Fruit fly (Drosophila melanogaster) whole organism, embryonic: ENCODE data around the gene CAH3.
A peak's percentile ranks its signal among the peaks of the same experiment; 100 is the strongest.

Experiments used
- CG10209 ChIP-seq: fragments of 200-800 bp; sonication (Bioruptor generic); optimal IDR thresholded peaks from 3 replicates; lab custom pipeline; 2017; ENCODE audit warnings: missing biosample characterization, mild to moderate bottlenecking, missing genetic modification characterization, missing genetic modification reagents
- CG10654 ChIP-seq: fragments of 200-800 bp; sonication (Bioruptor generic); optimal IDR thresholded peaks from 2 replicates; lab custom pipeline; 2016; ENCODE audit warnings: missing biosample characterization, missing genetic modification characterization
- CG11093 ChIP-seq: fragments of 200-800 bp; sonication (Bioruptor generic); IDR thresholded peaks from 3 replicates; pipeline ENCODE4 v1.3.6; 2022; ENCODE audit warnings: missing biosample characterization, missing genetic modification characterization
- CG12104 ChIP-seq: fragments of 200-800 bp; sonication (Bioruptor generic); optimal IDR thresholded peaks from 3 replicates; lab custom pipeline; 2016; ENCODE audit warnings: missing biosample characterization, missing genetic modification characterization
- CG12391 ChIP-seq: fragments of 200-800 bp; sonication (Bioruptor generic); optimal IDR thresholded peaks from 3 replicates; lab custom pipeline; 2018; ENCODE audit warnings: missing biosample characterization, mild to moderate bottlenecking, missing genetic modification characterization, moderate library complexity
- CG14014 ChIP-seq: fragments of 200-800 bp; sonication (Bioruptor generic); IDR thresholded peaks from 2 replicates; pipeline ENCODE4 v1.3.6; 2022; ENCODE audit warnings: missing biosample characterization, missing genetic modification characterization
- CG14050 ChIP-seq: fragments of 200-800 bp; sonication (Bioruptor generic); IDR thresholded peaks from 3 replicates; pipeline ENCODE4 v1.3.6; 2022; ENCODE audit warnings: missing biosample characterization, missing genetic modification characterization
- CG14441 ChIP-seq: fragments of 200-800 bp; sonication (Bioruptor generic); IDR thresholded peaks from 2 replicates; pipeline ENCODE4 v1.3.6; 2022; ENCODE audit warnings: missing biosample characterization, missing genetic modification characterization
- CG15011 ChIP-seq: fragments of 200-800 bp; sonication (Bioruptor generic); optimal IDR thresholded peaks from 3 replicates; lab custom pipeline; 2018; ENCODE audit warnings: missing biosample characterization, mild to moderate bottlenecking, missing genetic modification characterization
- CG17328 ChIP-seq: fragments of 200-800 bp; sonication (Bioruptor generic); IDR thresholded peaks from 2 replicates; pipeline ENCODE4 v1.3.6; 2022; ENCODE audit warnings: missing biosample characterization, missing genetic modification characterization
- CG17385 ChIP-seq: fragments of 200-800 bp; sonication (Bioruptor generic); optimal IDR thresholded peaks from 3 replicates; lab custom pipeline; 2018; ENCODE audit warnings: missing biosample characterization, mild to moderate bottlenecking, missing genetic modification characterization
- CG32767 ChIP-seq: fragments of 200-800 bp; sonication (Bioruptor generic); IDR thresholded peaks from 2 replicates; pipeline ENCODE4 v1.3.6; 2022; ENCODE audit warnings: missing biosample characterization, missing genetic modification characterization
- CG3838 ChIP-seq: fragments of 200-800 bp; sonication (Bioruptor generic); optimal IDR thresholded peaks from 3 replicates; lab custom pipeline; 2016; ENCODE audit warnings: missing biosample characterization, missing genetic modification characterization
- CG4282 ChIP-seq: fragments of 200-800 bp; sonication (Bioruptor generic); optimal IDR thresholded peaks from 2 replicates; lab custom pipeline; 2016; ENCODE audit warnings: missing biosample characterization, missing genetic modification characterization
- CG6689 ChIP-seq: fragments of 200-800 bp; sonication (Bioruptor generic); IDR thresholded peaks from 2 replicates; pipeline ENCODE4 v1.3.6; 2022; ENCODE audit warnings: missing biosample characterization, missing genetic modification characterization
- CG6854 ChIP-seq: fragments of 200-800 bp; sonication (Bioruptor generic); optimal IDR thresholded peaks from 3 replicates; lab custom pipeline; 2017; ENCODE audit warnings: missing biosample characterization, mild to moderate bottlenecking, missing genetic modification characterization
- CG8290 ChIP-seq, 3 experiments: fragments of 200-800 bp; sonication (Bioruptor generic); optimal IDR thresholded peaks; 2 replicates each; lab custom pipeline; 2016 to 2019; ENCODE audit warnings: missing biosample characterization in 3 of 3, missing genetic modification characterization in 3 of 3, mild to moderate bottlenecking in 2 of 3, moderate library complexity in 1 of 3
- CG8388 ChIP-seq: fragments of 200-800 bp; sonication (Bioruptor generic); optimal IDR thresholded peaks from 2 replicates; lab custom pipeline; 2019; ENCODE audit warnings: missing biosample characterization, mild to moderate bottlenecking, missing genetic modification characterization, moderate library complexity
- Chrac-16 ChIP-seq: fragments of 200-800 bp; sonication (Bioruptor generic); optimal IDR thresholded peaks from 3 replicates; lab custom pipeline; 2016; ENCODE audit warnings: missing biosample characterization, missing genetic modification characterization
- D19A ChIP-seq: fragments of 200-800 bp; optimal IDR thresholded peaks from 3 replicates; lab custom pipeline; 2019; ENCODE audit warnings: missing biosample characterization, mild to moderate bottlenecking, missing genetic modification characterization, moderate library complexity
- D19B ChIP-seq: fragments of 200-800 bp; sonication (Bioruptor generic); optimal IDR thresholded peaks from 2 replicates; lab custom pipeline; 2017; ENCODE audit warnings: missing biosample characterization, mild to moderate bottlenecking, missing genetic modification characterization
- Dek ChIP-seq: fragments of 200-800 bp; sonication (Bioruptor generic); optimal IDR thresholded peaks from 3 replicates; lab custom pipeline; 2019; ENCODE audit warnings: missing biosample characterization, mild to moderate bottlenecking, missing genetic modification characterization, moderate library complexity
- Dp ChIP-seq: fragments of 200-800 bp; sonication (Bioruptor generic); optimal IDR thresholded peaks from 2 replicates; lab custom pipeline; 2018; ENCODE audit warnings: missing biosample characterization, mild to moderate bottlenecking, missing genetic modification characterization, moderate library complexity
- Drgx ChIP-seq: fragments of 200-800 bp; sonication (Bioruptor generic); IDR thresholded peaks from 2 replicates; pipeline ENCODE4 v1.3.6; 2022; ENCODE audit warnings: missing biosample characterization, missing genetic modification characterization
- Hand ChIP-seq: fragments of 200-800 bp; sonication (Bioruptor generic); optimal IDR thresholded peaks from 2 replicates; lab custom pipeline; 2017; ENCODE audit warnings: mild to moderate bottlenecking, missing biosample characterization, missing genetic modification reagents, missing genetic modification characterization
- NC2β ChIP-seq: fragments of 200-800 bp; sonication (Bioruptor generic); optimal IDR thresholded peaks from 2 replicates; lab custom pipeline; 2016; ENCODE audit warnings: missing biosample characterization, missing genetic modification characterization
- NK7.1 ChIP-seq: fragments of 200-800 bp; sonication (Bioruptor generic); optimal IDR thresholded peaks from 3 replicates; lab custom pipeline; 2016; ENCODE audit warnings: missing biosample characterization, missing genetic modification characterization
- NfI ChIP-seq: fragments of 200-800 bp; sonication (Bioruptor generic); optimal IDR thresholded peaks from 3 replicates; lab custom pipeline; 2018; ENCODE audit warnings: missing biosample characterization, mild to moderate bottlenecking, missing genetic modification characterization, moderate library complexity
- Sin3A ChIP-seq: fragments of >200 bp; optimal IDR thresholded peaks from 2 replicates; lab custom pipeline; 2018
- ara ChIP-seq: fragments of 200-800 bp; sonication (Bioruptor generic); IDR thresholded peaks from 2 replicates; pipeline ENCODE4 v1.3.6; 2022; ENCODE audit warnings: missing biosample characterization, missing genetic modification characterization
- ase ChIP-seq: fragments of 200-800 bp; sonication (Bioruptor generic); IDR thresholded peaks from 3 replicates; pipeline ENCODE4 v1.3.6; 2022; ENCODE audit warnings: missing biosample characterization, missing genetic modification characterization
- btn ChIP-seq: fragments of 200-800 bp; sonication (Bioruptor generic); optimal IDR thresholded peaks from 2 replicates; lab custom pipeline; 2016; ENCODE audit warnings: missing biosample characterization, missing genetic modification characterization
- caup ChIP-seq: fragments of 200-800 bp; sonication (Bioruptor generic); optimal IDR thresholded peaks from 3 replicates; lab custom pipeline; 2017; ENCODE audit warnings: missing biosample characterization, mild to moderate bottlenecking, missing genetic modification characterization, moderate library complexity; ENCODE audit not compliant: severe bottlenecking
- cg ChIP-seq: fragments of 200-800 bp; sonication (Bioruptor generic); optimal IDR thresholded peaks from 3 replicates; lab custom pipeline; 2019; ENCODE audit warnings: missing biosample characterization, mild to moderate bottlenecking, missing genetic modification characterization, moderate library complexity
- chif ChIP-seq, 2 experiments: fragments of 200-800 bp; sonication (Bioruptor generic); optimal IDR thresholded peaks; 3 replicates each; lab custom pipeline; 2016; ENCODE audit warnings: missing biosample characterization in 2 of 2, missing genetic modification characterization in 2 of 2
- cwo ChIP-seq: fragments of 200-800 bp; sonication (Bioruptor generic); optimal IDR thresholded peaks from 3 replicates; lab custom pipeline; 2017; ENCODE audit warnings: missing biosample characterization, missing genetic modification characterization, mild to moderate bottlenecking, moderate library complexity, missing genetic modification reagents
- danr ChIP-seq: fragments of 200-800 bp; sonication (Bioruptor generic); IDR thresholded peaks from 2 replicates; pipeline ENCODE4 v1.3.6; 2022; ENCODE audit warnings: missing biosample characterization, missing genetic modification characterization
- dati ChIP-seq: fragments of 200-800 bp; sonication (Bioruptor generic); IDR thresholded peaks from 2 replicates; pipeline ENCODE4 v1.3.6; 2022; ENCODE audit warnings: missing biosample characterization, missing genetic modification characterization
- en ChIP-seq: fragments of 200-800 bp; sonication (Bioruptor generic); optimal IDR thresholded peaks from 2 replicates; lab custom pipeline; 2016; ENCODE audit warnings: missing biosample characterization, missing genetic modification characterization
- grn ChIP-seq: fragments of 200-800 bp; sonication (Bioruptor generic); optimal IDR thresholded peaks from 3 replicates; lab custom pipeline; 2017; ENCODE audit warnings: missing biosample characterization, missing genetic modification characterization
- inv ChIP-seq: fragments of 200-800 bp; sonication (Bioruptor generic); IDR thresholded peaks from 2 replicates; pipeline ENCODE4 v1.3.6; 2022; ENCODE audit warnings: missing biosample characterization, missing genetic modification characterization; ENCODE audit not compliant: partially characterized antibody
- klu ChIP-seq: fragments of 200-800 bp; sonication (Bioruptor generic); IDR thresholded peaks from 2 replicates; pipeline ENCODE4 v1.3.6; 2022; ENCODE audit warnings: missing biosample characterization, missing genetic modification characterization
- luna ChIP-seq: fragments of 200-800 bp; sonication (Bioruptor generic); optimal IDR thresholded peaks from 2 replicates; lab custom pipeline; 2016; ENCODE audit warnings: missing biosample characterization, missing genetic modification characterization
- ro ChIP-seq: fragments of 200-800 bp; sonication (Bioruptor generic); IDR thresholded peaks from 2 replicates; pipeline ENCODE4 v1.3.6; 2022; ENCODE audit warnings: missing biosample characterization, missing genetic modification characterization
- sd ChIP-seq: fragments of 200-800 bp; sonication (Bioruptor generic); optimal IDR thresholded peaks from 3 replicates; lab custom pipeline; 2018; ENCODE audit warnings: missing biosample characterization, mild to moderate bottlenecking, missing genetic modification characterization, moderate library complexity
- sna ChIP-seq: fragments of 200-800 bp; sonication (Bioruptor generic); IDR thresholded peaks from 2 replicates; pipeline ENCODE4 v1.3.6; 2022; ENCODE audit warnings: missing biosample characterization, missing genetic modification characterization; ENCODE audit not compliant: partially characterized antibody
- sqz ChIP-seq: fragments of 200-800 bp; sonication (Bioruptor generic); optimal IDR thresholded peaks from 3 replicates; lab custom pipeline; 2018; ENCODE audit warnings: missing biosample characterization, mild to moderate bottlenecking, missing genetic modification characterization
- tx ChIP-seq: fragments of 200-800 bp; sonication (Bioruptor generic); optimal IDR thresholded peaks from 2 replicates; lab custom pipeline; 2016; ENCODE audit warnings: missing biosample characterization, missing genetic modification characterization
- unpg ChIP-seq: fragments of 200-800 bp; sonication (Bioruptor generic); optimal IDR thresholded peaks from 3 replicates; lab custom pipeline; 2018; ENCODE audit warnings: missing biosample characterization, mild to moderate bottlenecking, missing genetic modification characterization, moderate library complexity
- vfl ChIP-seq: fragments of 200-800 bp; sonication (Bioruptor generic); optimal IDR thresholded peaks from 2 replicates; lab custom pipeline; 2016; ENCODE audit warnings: missing biosample characterization, missing genetic modification characterization

CAH3 gene

DNA sequence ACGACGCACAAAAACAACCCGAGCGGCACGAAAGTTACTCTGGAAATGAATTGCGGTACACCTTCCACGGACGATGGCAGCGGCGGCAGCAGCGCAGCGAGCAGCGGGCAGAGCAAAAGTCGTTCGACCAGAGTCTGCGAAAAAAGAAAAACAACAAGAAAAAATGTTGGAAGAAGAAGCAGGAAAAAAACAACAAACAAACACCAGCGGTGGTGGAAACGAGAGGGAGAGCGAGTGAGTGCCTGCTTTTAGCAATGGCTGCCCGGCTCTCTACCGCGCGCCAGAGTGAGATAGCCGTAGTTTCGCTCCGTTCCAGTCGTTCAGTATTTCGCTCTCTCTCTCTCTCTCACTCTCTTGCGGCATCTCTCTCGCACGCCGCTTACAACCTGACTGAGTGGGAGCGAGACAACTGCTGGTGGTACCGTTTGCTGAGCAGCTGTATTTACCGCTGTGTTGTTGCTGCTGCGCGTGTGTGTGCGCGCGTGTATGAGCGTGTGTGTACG, 30.4 kb upstream of the CAH3 start, which contains the start of gene oc (continued):
- TF ChIP-seq klu (GFP tag; lab: Robert Waterston, UW) (no peak), Sin3A (no peak), luna (GFP tag; lab: Kevin White, UChicago) (no peak), Drgx (peak; percentile 55), Dek (tag; lab: Kevin White, UChicago) (no peak), ara (GFP tag; lab: Robert Waterston, UW) (no peak; the same call in 1 of the 2 replicates), D19A (tag; lab: Kevin White, UChicago) (no peak), danr (GFP tag; lab: Robert Waterston, UW) (no peak), CG14050 (GFP tag; lab: Robert Waterston, UW) (no peak), en (no peak), CG6854 (GFP tag; lab: Kevin White, UChicago) (no peak), caup (GFP tag; lab: Kevin White, UChicago) (no peak), CG14441 (no peak), CG8388 (GFP tag; lab: Kevin White, UChicago) (no peak), sna (GFP tag; lab: Robert Waterston, UW) (no peak), ro (GFP tag; lab: Robert Waterston, UW) (no peak), tx (no peak), CG15011 (GFP tag; lab: Kevin White, UChicago) (no peak), unpg (GFP tag; lab: Kevin White, UChicago) (peak; percentile 10), grn (GFP tag; lab: Kevin White, UChicago) (no peak), inv (0 out of 2 replicates have a peak, but pooled peaks have one; percentile 21), NfI (GFP tag; lab: Kevin White, UChicago) (no peak), vfl (GFP tag; lab: Kevin White, UChicago) (no peak), Hand (no peak), CG32767 (0 out of 2 replicates have a peak, but pooled peaks have one; percentile 37), CG10209 (GFP tag; lab: Kevin White, UChicago) (no peak), Chrac-16 (GFP tag; lab: Kevin White, UChicago) (no peak), sqz (GFP tag; lab: Kevin White, UChicago) (peak; percentile 91), btn (GFP tag; lab: Kevin White, UChicago) (no peak), CG3838 (GFP tag; lab: Kevin White, UChicago) (no peak), CG11093 (GFP tag; lab: Robert Waterston, UW) (no peak), CG10654 (no peak), NC2β (peak; percentile 1), D19B (GFP tag; lab: Kevin White, UChicago) (no peak), CG12104 (no peak), cg (GFP tag; lab: Kevin White, UChicago) (peak; percentile 99), Dp (no peak), CG14014 (GFP tag; lab: Robert Waterston, UW) (no peak), CG6689 (GFP tag; lab: Robert Waterston, UW) (no peak), chif (GFP tag; optimal IDR thresholded peaks at IDR 0.05; lab: Kevin White, UChicago) (peak in 1 of 2 experiments; percentile 34), sd (peak; percentile 63), CG4282 (GFP tag; lab: Kevin White, UChicago) (no peak), CG17385 (GFP tag; lab: Kevin White, UChicago) (peak; percentile 94), dati (GFP tag; lab: Robert Waterston, UW) (no peak), ase (GFP tag; lab: Robert Waterston, UW) (peak; percentile 44; the same call in 1 of the 3 replicates), CG12391 (no peak), cwo (GFP tag; lab: Kevin White, UChicago) (no peak), CG17328 (no peak), NK7.1 (GFP tag; lab: Kevin White, UChicago) (no peak), CG8290 (GFP tag; optimal IDR thresholded peaks at IDR 0.05; lab: Kevin White, UChicago) (peak; percentile 52), CG8290 (tag; optimal IDR thresholded peaks at IDR 0.05; lab: Kevin White, UChicago) (peak in 1 of 2 experiments; percentile 39)
